ENCODE assay signal across 4 worm cellular contexts in genomic region chrV:10967594-10968273, ce11.
TF ChIP-seq lines count a peak whose summit lies in the region.

No protein-coding gene starts in this region.

TF ChIP-seq in whole organism, L1 larva, 84 proteins besides CTCF, POLR2A, EP300 and RAD21:
- peak in 1 of 2 experiments; percentile 27 for TF ChIP-seq lsy-2 (tag; optimal IDR thresholded peaks at IDR 0.05; lab: Kevin White, UChicago)
- TF ChIP-seq jun-1 (tag; optimal IDR thresholded peaks at IDR 0.05; lab: Kevin White, UChicago): no peak
- no peak for TF ChIP-seq lin-15B (tag; optimal IDR thresholded peaks at IDR 0.05; lab: Kevin White, UChicago)
- no peak for TF ChIP-seq tbx-2 (tag; optimal IDR thresholded peaks at IDR 0.05; lab: Kevin White, UChicago)
- TF ChIP-seq nhr-85 (tag; lab: Kevin White, UChicago): peak; percentile 4
- no peak for TF ChIP-seq efl-1 (optimal IDR thresholded peaks at IDR 0.05; lab: Kevin White, UChicago)
- peak in 1 of 2 experiments; percentile 24 for TF ChIP-seq efl-1 (GFP tag; optimal IDR thresholded peaks at IDR 0.05 in 1 of 2; lab: Kevin White, UChicago)

TF ChIP-seq in whole organism, L3 larva, 47 proteins besides CTCF, POLR2A, EP300 and RAD21:
- TF ChIP-seq hmg-11 (tag; optimal IDR thresholded peaks at IDR 0.05; lab: Kevin White, UChicago): no peak
- TF ChIP-seq elt-2 (tag; optimal IDR thresholded peaks at IDR 0.05; lab: Kevin White, UChicago): peak; percentile 13

TF ChIP-seq in whole organism, L4 larva, 104 proteins besides CTCF, POLR2A, EP300 and RAD21 (continues in another document):
- TF ChIP-seq ztf-7 (tag; optimal IDR thresholded peaks at IDR 0.05; lab: Kevin White, UChicago): no peak
- TF ChIP-seq mdt-29 (GFP tag; IDR thresholded peaks at IDR 0.05; lab: Robert Waterston, UW): 0 out of 2 replicates have a peak, but pooled peaks have one; percentile 58
- TF ChIP-seq mxl-2 (GFP tag; conservative IDR thresholded peaks at IDR 0.05; lab: Robert Waterston, UW): no peak
- no peak for TF ChIP-seq egl-27 (tag; optimal IDR thresholded peaks at IDR 0.05; lab: Kevin White, UChicago)
- TF ChIP-seq dmd-6 (GFP tag; IDR thresholded peaks at IDR 0.05; lab: Robert Waterston, UW): peak; percentile 99
- no peak for TF ChIP-seq skn-1 (tag; optimal IDR thresholded peaks at IDR 0.05; lab: Kevin White, UChicago)
- TF ChIP-seq attf-4 (tag; optimal IDR thresholded peaks at IDR 0.05; lab: Kevin White, UChicago): no peak
- no peak for TF ChIP-seq lin-15B (tag; optimal IDR thresholded peaks at IDR 0.05; lab: Kevin White, UChicago)
- 0 out of 2 replicates have a peak, but pooled peaks have one; percentile 27 for TF ChIP-seq saeg-2 (GFP tag; IDR thresholded peaks at IDR 0.05; lab: Robert Waterston, UW)
- no peak for TF ChIP-seq fos-1 (tag; optimal IDR thresholded peaks at IDR 0.05; lab: Kevin White, UChicago)
- TF ChIP-seq unc-62 (GFP tag; optimal IDR thresholded peaks at IDR 0.05 in 1 of 2; lab: Kevin White, UChicago): peak in 1 of 2 experiments; percentile 86
- TF ChIP-seq unc-62 (tag; optimal IDR thresholded peaks at IDR 0.05; lab: Kevin White, UChicago): no peak
- no peak for TF ChIP-seq ceh-62 (tag; optimal IDR thresholded peaks at IDR 0.05; lab: Kevin White, UChicago)
- TF ChIP-seq aly-2 (tag; optimal IDR thresholded peaks at IDR 0.05; lab: Kevin White, UChicago): no peak
- no peak for TF ChIP-seq ZK546.5 (tag; optimal IDR thresholded peaks at IDR 0.05; lab: Kevin White, UChicago)
- TF ChIP-seq ces-1 (GFP tag; optimal IDR thresholded peaks at IDR 0.05; lab: Kevin White, UChicago): no peak
- peak; percentile 67 for TF ChIP-seq T20F7.1 (GFP tag; optimal IDR thresholded peaks at IDR 0.05; lab: Kevin White, UChicago)
- no peak for TF ChIP-seq ceh-82 (tag; optimal IDR thresholded peaks at IDR 0.05; lab: Kevin White, UChicago)
- TF ChIP-seq daf-8 (GFP tag; IDR thresholded peaks at IDR 0.05; lab: Robert Waterston, UW): no peak
- TF ChIP-seq gei-8 (GFP tag; optimal IDR thresholded peaks at IDR 0.05; lab: Kevin White, UChicago): peak; percentile 51
- TF ChIP-seq ceh-28 (tag; optimal IDR thresholded peaks at IDR 0.05; lab: Kevin White, UChicago): no peak
- peak; percentile 60 for TF ChIP-seq nhr-48 (tag; optimal IDR thresholded peaks at IDR 0.05; lab: Kevin White, UChicago)
- TF ChIP-seq F49E8.2 (tag; optimal IDR thresholded peaks at IDR 0.05; lab: Kevin White, UChicago; ENCODE audit: borderline replicate concordance): peak; percentile 32
- TF ChIP-seq Y48G9A.11 (GFP tag; IDR thresholded peaks at IDR 0.05; lab: Robert Waterston, UW): 0 out of 2 replicates have a peak, but pooled peaks have one; percentile 42
- TF ChIP-seq php-3 (GFP tag; IDR thresholded peaks at IDR 0.05; lab: Robert Waterston, UW): 0 out of 2 replicates have a peak, but pooled peaks have one; percentile 27
- TF ChIP-seq nhr-25 (tag; optimal IDR thresholded peaks at IDR 0.05; lab: Kevin White, UChicago; ENCODE audit: borderline replicate concordance, insufficient read depth): no peak
- TF ChIP-seq ama-1 (optimal IDR thresholded peaks at IDR 0.05; lab: Kevin White, UChicago): no peak
- TF ChIP-seq rbr-2 (tag; optimal IDR thresholded peaks at IDR 0.05; lab: Kevin White, UChicago): no peak
- TF ChIP-seq tra-1 (GFP tag; IDR thresholded peaks at IDR 0.05; lab: Robert Waterston, UW): peak; percentile 89
- TF ChIP-seq zfp-3 (GFP tag; conservative IDR thresholded peaks at IDR 0.05; lab: Robert Waterston, UW): peak; percentile 75
- no peak for TF ChIP-seq nhr-11 (tag; optimal IDR thresholded peaks at IDR 0.05; lab: Kevin White, UChicago)
- TF ChIP-seq mep-1 (tag; optimal IDR thresholded peaks at IDR 0.05; lab: Kevin White, UChicago): no peak
- TF ChIP-seq hlh-11 (tag; optimal IDR thresholded peaks at IDR 0.05; lab: Kevin White, UChicago): peak; percentile 74
- TF ChIP-seq R02D3.7 (tag; optimal IDR thresholded peaks at IDR 0.05; lab: Kevin White, UChicago): no peak
- TF ChIP-seq T26A8.4 (GFP tag; IDR thresholded peaks at IDR 0.05; lab: Robert Waterston, UW): peak; percentile 15; the same call in 1 of the 2 replicates
- 0 out of 4 replicates have a peak, but pooled peaks of 1 of the 2 experiments have one; percentile 39 for TF ChIP-seq madf-5 (GFP tag; IDR thresholded peaks at IDR 0.05; lab: Robert Waterston, UW)
- TF ChIP-seq pha-4 (GFP tag; IDR thresholded peaks at IDR 0.05; lab: Robert Waterston, UW): no peak
- no peak for TF ChIP-seq pha-4 (tag; optimal IDR thresholded peaks at IDR 0.05; lab: Kevin White, UChicago)
- TF ChIP-seq nhr-42 (GFP tag; IDR thresholded peaks at IDR 0.05; lab: Robert Waterston, UW): no peak
- TF ChIP-seq Y75B8A.6 (GFP tag; IDR thresholded peaks at IDR 0.05; lab: Robert Waterston, UW): peak; percentile 60; the same call in 1 of the 2 replicates
- no peak for TF ChIP-seq hmg-1.1 (GFP tag; IDR thresholded peaks at IDR 0.05; lab: Robert Waterston, UW)

TF ChIP-seq in whole organism, young adult, 124 proteins besides CTCF, POLR2A, EP300 and RAD21 (continues in another document):
- no peak for TF ChIP-seq aptf-3 (GFP tag; IDR thresholded peaks at IDR 0.05; lab: Robert Waterston, UW)
- TF ChIP-seq chd-7 (tag; optimal IDR thresholded peaks at IDR 0.05; lab: Kevin White, UChicago): peak; percentile 57
- peak; percentile 17; the same call in 1 of the 2 replicates for TF ChIP-seq lin-26 (GFP tag; IDR thresholded peaks at IDR 0.05; lab: Robert Waterston, UW)
- TF ChIP-seq ekl-4 (GFP tag; IDR thresholded peaks at IDR 0.05; lab: Robert Waterston, UW): 0 out of 2 replicates have a peak, but pooled peaks have one; percentile 26
- TF ChIP-seq nfya-2 (GFP tag; IDR thresholded peaks at IDR 0.05; lab: Robert Waterston, UW): no peak
- no peak for TF ChIP-seq snpc-1.1 (tag; optimal IDR thresholded peaks at IDR 0.05; lab: Kevin White, UChicago; ENCODE audit: insufficient read depth)
- TF ChIP-seq K11D2.4 (GFP tag; IDR thresholded peaks at IDR 0.05; lab: Robert Waterston, UW): no peak
- TF ChIP-seq lsl-1 (GFP tag; optimal IDR thresholded peaks at IDR 0.05; lab: Kevin White, UChicago): no peak
- TF ChIP-seq ceh-40 (GFP tag; IDR thresholded peaks at IDR 0.05; lab: Robert Waterston, UW): no peak
- TF ChIP-seq nfya-1 (tag; optimal IDR thresholded peaks at IDR 0.05; lab: Kevin White, UChicago; ENCODE audit: borderline replicate concordance, insufficient read depth): no peak
- peak; percentile 43 for TF ChIP-seq hrde-1 (tag; optimal IDR thresholded peaks at IDR 0.05; lab: Kevin White, UChicago; ENCODE audit: borderline replicate concordance)
- TF ChIP-seq sptf-2 (GFP tag; optimal IDR thresholded peaks at IDR 0.05; lab: Kevin White, UChicago): no peak
- no peak for TF ChIP-seq ztf-28 (GFP tag; IDR thresholded peaks at IDR 0.05; lab: Robert Waterston, UW)
- TF ChIP-seq F55B11.4 (tag; optimal IDR thresholded peaks at IDR 0.05; lab: Kevin White, UChicago; ENCODE audit: borderline replicate concordance, insufficient read depth): no peak
- TF ChIP-seq egl-18 (GFP tag; IDR thresholded peaks at IDR 0.05; lab: Robert Waterston, UW): no peak
- TF ChIP-seq F33H1.4 (GFP tag; IDR thresholded peaks at IDR 0.05; lab: Robert Waterston, UW): no peak
- TF ChIP-seq mel-28 (tag; optimal IDR thresholded peaks at IDR 0.05; lab: Kevin White, UChicago; ENCODE audit: borderline replicate concordance): no peak
- TF ChIP-seq ztf-6 (GFP tag; IDR thresholded peaks at IDR 0.05; lab: Robert Waterston, UW): no peak
- TF ChIP-seq B0035.1 (tag; optimal IDR thresholded peaks at IDR 0.05; lab: Kevin White, UChicago): no peak
- TF ChIP-seq T26A5.8 (tag; optimal IDR thresholded peaks at IDR 0.05; lab: Kevin White, UChicago): no peak
- TF ChIP-seq F37B4.10 (GFP tag; IDR thresholded peaks at IDR 0.05; lab: Robert Waterston, UW): no peak
- TF ChIP-seq mcd-1 (GFP tag; IDR thresholded peaks at IDR 0.05; lab: Robert Waterston, UW): peak; percentile 22; the same call in 1 of the 2 replicates
- TF ChIP-seq Y67H2A.10 (GFP tag; conservative IDR thresholded peaks at IDR 0.05; lab: Robert Waterston, UW): no peak
- TF ChIP-seq C17E4.6 (GFP tag; IDR thresholded peaks at IDR 0.05; lab: Robert Waterston, UW): no peak
- TF ChIP-seq rec-8 (tag; optimal IDR thresholded peaks at IDR 0.05; lab: Kevin White, UChicago): no peak
- no peak for TF ChIP-seq tbx-9 (tag; optimal IDR thresholded peaks at IDR 0.05; lab: Kevin White, UChicago; ENCODE audit: borderline replicate concordance)
- no peak for TF ChIP-seq rcor-1 (GFP tag; IDR thresholded peaks at IDR 0.05; lab: Robert Waterston, UW)
- no peak for TF ChIP-seq F23B12.7 (tag; optimal IDR thresholded peaks at IDR 0.05; lab: Kevin White, UChicago; ENCODE audit: insufficient read depth)
- TF ChIP-seq madf-10 (tag; optimal IDR thresholded peaks at IDR 0.05; lab: Kevin White, UChicago): no peak
- no peak for TF ChIP-seq F57C9.4 (tag; optimal IDR thresholded peaks at IDR 0.05; lab: Kevin White, UChicago)
- TF ChIP-seq nfyb-1 (GFP tag; IDR thresholded peaks at IDR 0.05; lab: Robert Waterston, UW): peak; percentile 52; the same call in 1 of the 2 replicates
- no peak for TF ChIP-seq sdz-38 (tag; optimal IDR thresholded peaks at IDR 0.05; lab: Kevin White, UChicago)
- TF ChIP-seq bed-2 (GFP tag; IDR thresholded peaks at IDR 0.05; lab: Robert Waterston, UW): no peak
- TF ChIP-seq D2030.7 (GFP tag; IDR thresholded peaks at IDR 0.05; lab: Robert Waterston, UW): 0 out of 2 replicates have a peak, but pooled peaks have one; percentile 11
- no peak for TF ChIP-seq nhr-27 (tag; optimal IDR thresholded peaks at IDR 0.05; lab: Kevin White, UChicago)
- peak; percentile 99 for TF ChIP-seq nhr-80 (tag; optimal IDR thresholded peaks at IDR 0.05; lab: Kevin White, UChicago)
- no peak for TF ChIP-seq gei-17 (GFP tag; optimal IDR thresholded peaks at IDR 0.05; lab: Kevin White, UChicago)
- peak; percentile 69 for TF ChIP-seq madf-6 (GFP tag; IDR thresholded peaks at IDR 0.05; lab: Robert Waterston, UW)
- TF ChIP-seq ceh-79 (tag; optimal IDR thresholded peaks at IDR 0.05; lab: Kevin White, UChicago): no peak
- TF ChIP-seq nhr-179 (tag; optimal IDR thresholded peaks at IDR 0.05; lab: Kevin White, UChicago): no peak
- 0 out of 2 replicates have a peak, but pooled peaks have one; percentile 66 for TF ChIP-seq Y53G8AR.9 (GFP tag; conservative IDR thresholded peaks at IDR 0.05; lab: Robert Waterston, UW)
- no peak for TF ChIP-seq mes-4 (tag; optimal IDR thresholded peaks at IDR 0.05; lab: Kevin White, UChicago)
- no peak for TF ChIP-seq cebp-2 (GFP tag; IDR thresholded peaks at IDR 0.05; lab: Robert Waterston, UW)
- TF ChIP-seq Y53F4B.3 (GFP tag; IDR thresholded peaks at IDR 0.05; lab: Robert Waterston, UW): no peak
- no peak for TF ChIP-seq ztf-3 (GFP tag; optimal IDR thresholded peaks at IDR 0.05; lab: Kevin White, UChicago)
- peak; percentile 92 for TF ChIP-seq unc-62 (GFP tag; optimal IDR thresholded peaks at IDR 0.05; lab: Kevin White, UChicago)
- TF ChIP-seq atf-7 (tag; optimal IDR thresholded peaks at IDR 0.05; lab: Kevin White, UChicago): peak; percentile 78
